Worm (Caenorhabditis elegans): ENCODE results near the gene W03F9.1.
A peak's percentile ranks its signal among the peaks of the same experiment; 100 is the strongest.

ce11 chrV:156044-156869, 29.7 kb upstream of the W03F9.1 start, which contains the start of gene ttb-1:
- TF ChIP-seq dve-1 (tag; optimal IDR thresholded peaks at IDR 0.05) (no peak), ttx-3 (tag; optimal IDR thresholded peaks at IDR 0.05) (no peak), ets-4 (tag; optimal IDR thresholded peaks at IDR 0.05) (peak; percentile 35), sox-4 (tag; optimal IDR thresholded peaks at IDR 0.05) (no peak), unc-55 (GFP tag; optimal IDR thresholded peaks at IDR 0.05) (no peak), nhr-11 (tag; optimal IDR thresholded peaks at IDR 0.05) (no peak), ceh-2 (tag; optimal IDR thresholded peaks at IDR 0.05) (peak; percentile 80)
